Fruit fly (Drosophila melanogaster) whole organism, embryonic: ENCODE data around the gene goe.

ENCODE experiments used
- BEAF-32 ChIP-seq: fragments of 200-800 bp; sonication (Bioruptor generic); optimal IDR thresholded peaks from 3 replicates; lab custom pipeline; 2017; ENCODE audit warnings: missing biosample characterization, missing genetic modification characterization, mild to moderate bottlenecking, moderate library complexity, missing genetic modification reagents
- Blimp-1 ChIP-seq: fragments of 200-800 bp; sonication (Bioruptor generic); optimal IDR thresholded peaks from 3 replicates; lab custom pipeline; 2018; ENCODE audit warnings: missing biosample characterization, missing genetic modification characterization, mild to moderate bottlenecking, moderate library complexity, missing genetic modification reagents
- BtbVII ChIP-seq: fragments of 200-800 bp; sonication (Bioruptor generic); optimal IDR thresholded peaks from 3 replicates; lab custom pipeline; 2017; ENCODE audit warnings: missing biosample characterization, mild to moderate bottlenecking, missing genetic modification characterization
- CG10147 ChIP-seq: fragments of 200-800 bp; sonication (Bioruptor generic); optimal IDR thresholded peaks from 2 replicates; lab custom pipeline; 2019; ENCODE audit warnings: missing biosample characterization, mild to moderate bottlenecking, missing genetic modification characterization, moderate library complexity
- CG10267 ChIP-seq: fragments of 200-800 bp; sonication (Bioruptor generic); optimal IDR thresholded peaks from 2 replicates; lab custom pipeline; 2018; ENCODE audit warnings: missing biosample characterization, mild to moderate bottlenecking, missing genetic modification characterization, moderate library complexity
- CG10543 ChIP-seq: fragments of 200-800 bp; sonication (Bioruptor generic); optimal IDR thresholded peaks from 3 replicates; lab custom pipeline; 2017; ENCODE audit warnings: missing biosample characterization, mild to moderate bottlenecking, missing genetic modification characterization, moderate library complexity
- CG11093 ChIP-seq: fragments of 200-800 bp; sonication (Bioruptor generic); IDR thresholded peaks from 3 replicates; pipeline ENCODE4 v1.3.6; 2022; ENCODE audit warnings: missing biosample characterization, missing genetic modification characterization
- CG11398 ChIP-seq: fragments of 200-800 bp; sonication (Bioruptor generic); optimal IDR thresholded peaks from 2 replicates; lab custom pipeline; 2016; ENCODE audit warnings: missing biosample characterization, missing genetic modification characterization
- CG11456 ChIP-seq: fragments of 200-800 bp; sonication (Bioruptor generic); IDR thresholded peaks from 3 replicates; pipeline ENCODE4 v1.3.6; 2022; ENCODE audit warnings: missing biosample characterization, missing genetic modification characterization
- CG13287 ChIP-seq: fragments of 200-800 bp; sonication (Bioruptor generic); IDR thresholded peaks from 2 replicates; pipeline ENCODE4 v1.3.6; 2022; ENCODE audit warnings: missing biosample characterization, missing genetic modification characterization; ENCODE audit not compliant: partially characterized antibody
- CG14441 ChIP-seq: fragments of 200-800 bp; sonication (Bioruptor generic); IDR thresholded peaks from 2 replicates; pipeline ENCODE4 v1.3.6; 2022; ENCODE audit warnings: missing biosample characterization, missing genetic modification characterization
- CG15601 ChIP-seq: fragments of 200-800 bp; sonication (Bioruptor generic); optimal IDR thresholded peaks from 3 replicates; lab custom pipeline; 2019; ENCODE audit warnings: missing biosample characterization, mild to moderate bottlenecking, missing genetic modification characterization, moderate library complexity
- CG1603 ChIP-seq: fragments of 200-800 bp; sonication (Bioruptor generic); optimal IDR thresholded peaks from 2 replicates; lab custom pipeline; 2019; ENCODE audit warnings: missing biosample characterization, mild to moderate bottlenecking, missing genetic modification characterization, moderate library complexity
- CG30431 ChIP-seq: fragments of 200-800 bp; sonication (Bioruptor generic); optimal IDR thresholded peaks from 2 replicates; lab custom pipeline; 2017; ENCODE audit warnings: missing biosample characterization, missing genetic modification characterization
- CG3065 ChIP-seq: fragments of 200-800 bp; sonication (Bioruptor generic); optimal IDR thresholded peaks from 2 replicates; lab custom pipeline; 2016; ENCODE audit warnings: missing biosample characterization, missing genetic modification characterization
- CG34224 ChIP-seq: fragments of 200-800 bp; sonication (Bioruptor generic); IDR thresholded peaks from 3 replicates; pipeline ENCODE4 v1.3.6; 2022; ENCODE audit warnings: missing biosample characterization, missing genetic modification characterization; ENCODE audit not compliant: partially characterized antibody
- CG34422 ChIP-seq: fragments of 200-800 bp; sonication (Bioruptor generic); IDR thresholded peaks from 3 replicates; pipeline ENCODE4 v1.3.6; 2022; ENCODE audit warnings: missing biosample characterization, missing genetic modification characterization
- CG3726 ChIP-seq: fragments of 200-800 bp; sonication (Bioruptor generic); IDR thresholded peaks from 3 replicates; pipeline ENCODE4, ENCODE4 v1.3.6; 2022; ENCODE audit warnings: missing biosample characterization, missing genetic modification characterization
- CG42726 ChIP-seq: fragments of 200-800 bp; sonication (Bioruptor generic); IDR thresholded peaks from 2 replicates; pipeline ENCODE4 v1.3.6; 2022; ENCODE audit warnings: missing biosample characterization, missing genetic modification characterization; ENCODE audit not compliant: partially characterized antibody
- CG6272 ChIP-seq: fragments of 200-800 bp; sonication (Bioruptor generic); IDR thresholded peaks from 2 replicates; pipeline ENCODE4 v1.3.6; 2022; ENCODE audit warnings: missing biosample characterization, missing genetic modification characterization
- CG7556 ChIP-seq: fragments of 200-800 bp; sonication (Bioruptor generic); optimal IDR thresholded peaks from 2 replicates; lab custom pipeline; 2017; ENCODE audit warnings: missing biosample characterization, mild to moderate bottlenecking, missing genetic modification characterization
- CG7745 ChIP-seq: fragments of 200-800 bp; sonication (Bioruptor generic); optimal IDR thresholded peaks from 2 replicates; lab custom pipeline; 2018; ENCODE audit warnings: missing biosample characterization, mild to moderate bottlenecking, missing genetic modification characterization, moderate library complexity
- CG8281 ChIP-seq: fragments of 200-800 bp; sonication (Bioruptor generic); optimal IDR thresholded peaks from 2 replicates; lab custom pipeline; 2018; ENCODE audit warnings: missing biosample characterization, mild to moderate bottlenecking, missing genetic modification characterization, moderate library complexity
- CG8478 ChIP-seq: fragments of >200 bp; optimal IDR thresholded peaks from 2 replicates; lab custom pipeline; 2018
- CG9437 ChIP-seq: fragments of 200-800 bp; sonication (Bioruptor generic); optimal IDR thresholded peaks from 2 replicates; lab custom pipeline; 2018; ENCODE audit warnings: missing biosample characterization, mild to moderate bottlenecking, missing genetic modification characterization
- Deaf1 ChIP-seq: fragments of 200-800 bp; optimal IDR thresholded peaks from 3 replicates; lab custom pipeline; 2019; ENCODE audit warnings: missing biosample characterization, mild to moderate bottlenecking, missing genetic modification characterization, moderate library complexity
- Dll ChIP-seq: fragments of 200-800 bp; sonication (Bioruptor generic); IDR thresholded peaks from 4 replicates; pipeline ENCODE4 v1.3.6; 2022; ENCODE audit warnings: missing biosample characterization, missing genetic modification characterization; ENCODE audit not compliant: partially characterized antibody
- Doc2 ChIP-seq: fragments of 200-800 bp; sonication (Bioruptor generic); IDR thresholded peaks from 2 replicates; pipeline ENCODE4 v1.3.6; 2022; ENCODE audit warnings: missing biosample characterization, missing genetic modification characterization
- HLH3B ChIP-seq: fragments of 200-800 bp; sonication (Bioruptor generic); IDR thresholded peaks from 2 replicates; pipeline ENCODE4 v1.3.6; 2022; ENCODE audit warnings: missing biosample characterization, missing genetic modification characterization
- MBD-R2 ChIP-seq: fragments of 200-800 bp; sonication (Bioruptor generic); IDR thresholded peaks from 2 replicates; pipeline ENCODE4 v1.3.6; 2022; ENCODE audit warnings: missing biosample characterization, missing genetic modification characterization
- MTF-1 ChIP-seq: fragments of 200-800 bp; sonication (Bioruptor generic); optimal IDR thresholded peaks from 2 replicates; lab custom pipeline; 2018; ENCODE audit warnings: missing biosample characterization, mild to moderate bottlenecking, missing genetic modification characterization, borderline replicate concordance
- Mad ChIP-seq: fragments of 200-800 bp; sonication (Bioruptor generic); optimal IDR thresholded peaks from 2 replicates; lab custom pipeline; 2016; ENCODE audit warnings: missing biosample characterization, missing genetic modification characterization
- Mes4 ChIP-seq: fragments of 200-800 bp; sonication (Bioruptor generic); optimal IDR thresholded peaks from 2 replicates; lab custom pipeline; 2016; ENCODE audit warnings: missing biosample characterization, missing genetic modification characterization
- Nf-YB ChIP-seq: fragments of 200-800 bp; sonication (Bioruptor generic); optimal IDR thresholded peaks from 3 replicates; lab custom pipeline; 2019; ENCODE audit warnings: missing biosample characterization, mild to moderate bottlenecking, missing genetic modification characterization, moderate library complexity
- NfI ChIP-seq: fragments of 200-800 bp; sonication (Bioruptor generic); optimal IDR thresholded peaks from 3 replicates; lab custom pipeline; 2018; ENCODE audit warnings: missing biosample characterization, mild to moderate bottlenecking, missing genetic modification characterization, moderate library complexity
- Sry-β ChIP-seq: fragments of 200-800 bp; sonication (Bioruptor generic); optimal IDR thresholded peaks from 2 replicates; lab custom pipeline; 2018; ENCODE audit warnings: missing biosample characterization, mild to moderate bottlenecking, missing genetic modification characterization, moderate library complexity
- ab ChIP-seq: fragments of 200-800 bp; sonication (Bioruptor generic); optimal IDR thresholded peaks from 2 replicates; lab custom pipeline; 2016; ENCODE audit warnings: missing biosample characterization, missing genetic modification characterization
- bab2 ChIP-seq: fragments of 200-800 bp; sonication (Bioruptor generic); optimal IDR thresholded peaks from 2 replicates; lab custom pipeline; 2016; ENCODE audit warnings: missing biosample characterization, missing genetic modification characterization
- bigmax ChIP-seq: fragments of 200-800 bp; sonication (Bioruptor generic); optimal IDR thresholded peaks from 2 replicates; lab custom pipeline; 2018; ENCODE audit warnings: missing biosample characterization, mild to moderate bottlenecking, missing genetic modification characterization
- crc ChIP-seq: fragments of 200-800 bp; sonication (Bioruptor generic); optimal IDR thresholded peaks from 2 replicates; lab custom pipeline; 2016; ENCODE audit warnings: missing biosample characterization, missing genetic modification characterization
- dati ChIP-seq: fragments of 200-800 bp; sonication (Bioruptor generic); IDR thresholded peaks from 2 replicates; pipeline ENCODE4 v1.3.6; 2022; ENCODE audit warnings: missing biosample characterization, missing genetic modification characterization
- fd102C ChIP-seq: fragments of 200-800 bp; sonication (Bioruptor generic); optimal IDR thresholded peaks from 2 replicates; lab custom pipeline; 2018; ENCODE audit warnings: missing biosample characterization, mild to moderate bottlenecking, missing genetic modification characterization, moderate library complexity
- fru ChIP-seq: fragments of >200 bp; optimal IDR thresholded peaks from 2 replicates; lab custom pipeline; 2017
- ham ChIP-seq: fragments of 200-800 bp; sonication (Bioruptor generic); IDR thresholded peaks from 2 replicates; pipeline ENCODE4 v1.3.6; 2022; ENCODE audit warnings: missing biosample characterization, missing genetic modification characterization
- jumu ChIP-seq: fragments of 200-800 bp; sonication (Bioruptor generic); optimal IDR thresholded peaks from 3 replicates; lab custom pipeline; 2016; ENCODE audit warnings: missing biosample characterization, missing genetic modification characterization
- nmo ChIP-seq: fragments of 200-800 bp; sonication (Bioruptor generic); optimal IDR thresholded peaks from 2 replicates; lab custom pipeline; 2018; ENCODE audit warnings: missing biosample characterization, mild to moderate bottlenecking, missing genetic modification characterization, moderate library complexity
- phol ChIP-seq: fragments of 200-800 bp; sonication (Bioruptor generic); optimal IDR thresholded peaks from 3 replicates; lab custom pipeline; 2018; ENCODE audit warnings: missing biosample characterization, mild to moderate bottlenecking, missing genetic modification characterization, moderate library complexity
- psq ChIP-seq: fragments of 200-800 bp; sonication (Bioruptor generic); optimal IDR thresholded peaks from 2 replicates; lab custom pipeline; 2017; ENCODE audit warnings: missing biosample characterization, missing genetic modification characterization
- ranshi ChIP-seq: fragments of 200-800 bp; sonication (Bioruptor generic); IDR thresholded peaks from 2 replicates; pipeline ENCODE4 v1.3.6; 2022; ENCODE audit warnings: missing biosample characterization, missing genetic modification characterization
- stwl ChIP-seq: fragments of 200-800 bp; sonication (Bioruptor generic); optimal IDR thresholded peaks from 3 replicates; lab custom pipeline; 2018; ENCODE audit warnings: missing biosample characterization, mild to moderate bottlenecking, missing genetic modification characterization, moderate library complexity
- zen2 ChIP-seq: fragments of 200-800 bp; sonication (Bioruptor generic); IDR thresholded peaks from 3 replicates; pipeline ENCODE4 v1.3.6; 2022; ENCODE audit warnings: missing biosample characterization, missing genetic modification characterization; ENCODE audit not compliant: partially characterized antibody

The goe gene

DNA sequence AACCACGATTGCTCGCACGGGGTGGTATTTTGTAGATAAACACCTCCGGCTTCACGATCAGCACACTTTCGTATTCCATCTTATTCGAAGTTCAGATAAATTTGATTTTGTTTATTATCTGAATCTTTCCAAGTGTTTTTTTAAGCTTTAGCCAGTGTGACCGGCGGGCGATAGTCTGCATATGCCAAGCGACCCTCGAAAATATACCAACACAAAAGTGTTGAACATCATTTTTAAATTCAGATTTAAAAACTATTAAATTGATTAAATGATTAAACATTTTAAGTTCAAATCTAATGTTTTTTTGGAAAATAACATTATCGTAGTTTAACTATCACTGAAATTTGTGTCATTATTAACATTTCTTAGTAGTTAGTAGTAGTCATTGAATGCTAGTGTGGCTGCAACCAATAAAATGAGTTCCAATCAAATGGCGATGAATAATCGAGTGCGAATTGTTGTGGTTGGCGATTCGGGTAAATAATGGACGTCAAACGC is 48.9 kb upstream of the goe start, which contains the start of the genes CG9132 and CG4789 (continued):
- TF ChIP-seq stwl (peak; percentile 51), fd102C (GFP tag; lab: Kevin White, UChicago) (no peak), BEAF-32 (GFP tag; lab: Kevin White, UChicago) (peak; percentile 61), CG8478 (no peak), Blimp-1 (GFP tag; lab: Kevin White, UChicago) (no peak), CG7556 (no peak), CG11398 (no peak), Dll (GFP tag; lab: Robert Waterston, UW) (peak; percentile 57; the same call in 3 of the 4 replicates), CG34422 (no peak), MTF-1 (GFP tag; lab: Kevin White, UChicago) (no peak), bigmax (GFP tag; lab: Kevin White, UChicago) (no peak), Nf-YB (GFP tag; lab: Kevin White, UChicago) (no peak), Sry-β (GFP tag; lab: Kevin White, UChicago) (no peak), zen2 (GFP tag; lab: Robert Waterston, UW) (no peak), CG10267 (tag; lab: Kevin White, UChicago) (peak; percentile 2), HLH3B (GFP tag; lab: Robert Waterston, UW) (no peak), jumu (GFP tag; lab: Kevin White, UChicago) (no peak), bab2 (GFP tag; lab: Kevin White, UChicago) (no peak), CG8281 (no peak), nmo (no peak), CG3726 (GFP tag; lab: Robert Waterston, UW) (no peak), CG1603 (no peak), crc (GFP tag; lab: Kevin White, UChicago) (no peak), psq (GFP tag; lab: Kevin White, UChicago) (no peak), CG7745 (tag; lab: Kevin White, UChicago) (no peak), ham (GFP tag; lab: Robert Waterston, UW) (no peak), CG34224 (GFP tag; lab: Robert Waterston, UW) (no peak), CG10147 (GFP tag; lab: Kevin White, UChicago) (no peak), dati (GFP tag; lab: Robert Waterston, UW) (no peak), Mad (GFP tag; lab: Kevin White, UChicago) (no peak), CG11456 (GFP tag; lab: Robert Waterston, UW) (no peak), CG6272 (GFP tag; lab: Robert Waterston, UW) (no peak), BtbVII (GFP tag; lab: Kevin White, UChicago) (no peak), Mes4 (GFP tag; lab: Kevin White, UChicago) (no peak), CG14441 (GFP tag; lab: Robert Waterston, UW) (no peak), phol (tag; lab: Kevin White, UChicago) (peak; percentile 4), CG11093 (no peak), CG42726 (GFP tag; lab: Robert Waterston, UW) (no peak), MBD-R2 (peak; percentile 32; the same call in 1 of the 2 replicates), CG30431 (GFP tag; lab: Kevin White, UChicago) (no peak), ab (GFP tag; lab: Kevin White, UChicago) (no peak), CG13287 (peak; percentile 43; the same call in 1 of the 2 replicates), NfI (GFP tag; lab: Kevin White, UChicago) (no peak), fru (lab: Kevin White, UChicago) (no peak), Deaf1 (no peak), CG10543 (GFP tag; lab: Kevin White, UChicago) (no peak), CG3065 (GFP tag; lab: Kevin White, UChicago) (no peak), CG15601 (tag; lab: Kevin White, UChicago) (no peak), ranshi (GFP tag; lab: Robert Waterston, UW) (no peak), Doc2 (GFP tag; lab: Robert Waterston, UW) (no peak), CG9437 (GFP tag; lab: Kevin White, UChicago) (no peak)
